Fruit fly (Drosophila melanogaster): Measurements from ENCODE around the gene Task7.
A peak's percentile ranks its signal among the peaks of the same experiment; 100 is the strongest.

Gene Task7

dm6 chr3R:9390201-9390600 lies 21.9 kb downstream of the Task7 start (continued):
- peak; percentile 43 for TF ChIP-seq HHEX (GFP tag; optimal IDR thresholded peaks at IDR 0.05)
- TF ChIP-seq sisA (GFP tag; IDR thresholded peaks at IDR 0.05) = no peak
- TF ChIP-seq MBD-R2 (GFP tag; IDR thresholded peaks at IDR 0.05) = no peak
- no peak for TF ChIP-seq onecut (GFP tag; IDR thresholded peaks at IDR 0.05)
- peak; percentile 20 for TF ChIP-seq Fer3 (tag; optimal IDR thresholded peaks at IDR 0.05)
- no peak for TF ChIP-seq CG9876 (GFP tag; optimal IDR thresholded peaks at IDR 0.05)
- TF ChIP-seq CG10959 (GFP tag; IDR thresholded peaks at IDR 0.05) = no peak
- TF ChIP-seq Doc3 (GFP tag; IDR thresholded peaks at IDR 0.05; ENCODE audit: partially characterized antibody) = no peak
- no peak for TF ChIP-seq ato (GFP tag; IDR thresholded peaks at IDR 0.05; ENCODE audit: partially characterized antibody)
- no peak for TF ChIP-seq MESR4 (GFP tag; optimal IDR thresholded peaks at IDR 0.05)
- no peak for TF ChIP-seq CG10462 (GFP tag; optimal IDR thresholded peaks at IDR 0.05)
- TF ChIP-seq YL-1 (GFP tag; optimal IDR thresholded peaks at IDR 0.05) = no peak
- no peak for TF ChIP-seq CG13775 (GFP tag; optimal IDR thresholded peaks at IDR 0.05)
- TF ChIP-seq corto (GFP tag; optimal IDR thresholded peaks at IDR 0.05) = no peak
- TF ChIP-seq Hand (GFP tag; optimal IDR thresholded peaks at IDR 0.05) = no peak
- TF ChIP-seq CG11695 (GFP tag; IDR thresholded peaks at IDR 0.05) = no peak
- no peak for TF ChIP-seq D19B (GFP tag; optimal IDR thresholded peaks at IDR 0.05)
- TF ChIP-seq sd (tag; optimal IDR thresholded peaks at IDR 0.05) = no peak
- TF ChIP-seq lola (GFP tag; optimal IDR thresholded peaks at IDR 0.05) = no peak
- no peak for TF ChIP-seq Taf1 (GFP tag; IDR thresholded peaks at IDR 0.05)
- TF ChIP-seq CG14965 (GFP tag; optimal IDR thresholded peaks at IDR 0.05; ENCODE audit: borderline replicate concordance) = no peak
- TF ChIP-seq zf30C (GFP tag; optimal IDR thresholded peaks at IDR 0.05) = no peak
- TF ChIP-seq oc (tag; optimal IDR thresholded peaks at IDR 0.05) = peak; percentile 64
- no peak for TF ChIP-seq lbe (GFP tag; optimal IDR thresholded peaks at IDR 0.05)
- TF ChIP-seq gsb-n (tag; optimal IDR thresholded peaks at IDR 0.05) = peak; percentile 34
- TF ChIP-seq CG4730 (GFP tag; IDR thresholded peaks at IDR 0.05) = no peak
- TF ChIP-seq CG15011 (GFP tag; optimal IDR thresholded peaks at IDR 0.05) = peak; percentile 33
- TF ChIP-seq Adf1 (GFP tag; IDR thresholded peaks at IDR 0.05) = no peak
- TF ChIP-seq pros (GFP tag; optimal IDR thresholded peaks at IDR 0.05) = no peak
- peak; percentile 31; the same call in 1 of the 2 replicates for TF ChIP-seq Xrp1 (GFP tag; IDR thresholded peaks at IDR 0.05)
- peak; percentile 9 for TF ChIP-seq gem (tag; optimal IDR thresholded peaks at IDR 0.05)
- no peak for TF ChIP-seq sob (GFP tag; IDR thresholded peaks at IDR 0.05)
- no peak for TF ChIP-seq chm (GFP tag; IDR thresholded peaks at IDR 0.05)
- no peak for TF ChIP-seq Gsc (GFP tag; IDR thresholded peaks at IDR 0.05)
- peak; percentile 41 for TF ChIP-seq Nf-YC (tag; optimal IDR thresholded peaks at IDR 0.05)
- no peak for TF ChIP-seq mld (GFP tag; IDR thresholded peaks at IDR 0.05; ENCODE audit: partially characterized antibody)
- no peak for TF ChIP-seq Ravus (GFP tag; IDR thresholded peaks at IDR 0.05)
- TF ChIP-seq gfzf (GFP tag; optimal IDR thresholded peaks at IDR 0.05) = no peak
- TF ChIP-seq btn (GFP tag; optimal IDR thresholded peaks at IDR 0.05) = no peak
- TF ChIP-seq D (optimal IDR thresholded peaks at IDR 0.05) = no peak
- TF ChIP-seq D (GFP tag; optimal IDR thresholded peaks at IDR 0.05) = no peak
- TF ChIP-seq pfk (GFP tag; optimal IDR thresholded peaks at IDR 0.05) = no peak
- no peak for TF ChIP-seq Neu2 (GFP tag; optimal IDR thresholded peaks at IDR 0.05; ENCODE audit: borderline replicate concordance)
- no peak for TF ChIP-seq tna (GFP tag; IDR thresholded peaks at IDR 0.05; ENCODE audit: partially characterized antibody)
- no peak for TF ChIP-seq CHES-1-like (GFP tag; optimal IDR thresholded peaks at IDR 0.05)
- TF ChIP-seq CG2678 (tag; optimal IDR thresholded peaks at IDR 0.05) = peak; percentile 40
- peak; percentile 30 for TF ChIP-seq CG3407 (GFP tag; optimal IDR thresholded peaks at IDR 0.05)
- no peak for TF ChIP-seq CG18011 (GFP tag; optimal IDR thresholded peaks at IDR 0.05)
- no peak for TF ChIP-seq Scr (GFP tag; IDR thresholded peaks at IDR 0.05; ENCODE audit: partially characterized antibody)
- no peak for TF ChIP-seq danr (GFP tag; IDR thresholded peaks at IDR 0.05)
- peak; percentile 6 for TF ChIP-seq CG18262 (tag; optimal IDR thresholded peaks at IDR 0.05)

Measured in whole organism, embryonic.